Worm (Caenorhabditis elegans) whole organism, L3 larva: Measurements from ENCODE around the gene thoc-7.

Experiments used
- R02D3.7 ChIP-seq: fragments of 150-350 bp; optimal IDR thresholded peaks from 2 replicates; lab custom pipeline; 2014; ENCODE audit warnings: missing biosample characterization, missing genetic modification characterization
- ZK546.5 ChIP-seq: sonication (generic microtip); optimal IDR thresholded peaks from 2 replicates; lab custom pipeline; 2017; ENCODE audit warnings: missing biosample characterization, missing genetic modification characterization
- aly-2 ChIP-seq: fragments of 150-350 bp; optimal IDR thresholded peaks from 2 replicates; lab custom pipeline; 2014; ENCODE audit warnings: missing biosample characterization, missing genetic modification characterization
- ama-1 ChIP-seq: fragments of 150-350 bp; optimal IDR thresholded peaks from 2 replicates; lab custom pipeline; 2018
- ceh-16 ChIP-seq: sonication (generic microtip); optimal IDR thresholded peaks from 2 replicates; lab custom pipeline; 2017; ENCODE audit warnings: missing biosample characterization, missing genetic modification characterization
- ceh-28 ChIP-seq: fragments of 150-350 bp; optimal IDR thresholded peaks from 2 replicates; lab custom pipeline; 2014; ENCODE audit warnings: missing biosample characterization, missing genetic modification reagents, missing genetic modification characterization
- ceh-82 ChIP-seq: fragments of 150-350 bp; optimal IDR thresholded peaks from 2 replicates; lab custom pipeline; 2014; ENCODE audit warnings: missing biosample characterization, missing genetic modification characterization
- ceh-9 ChIP-seq: sonication (generic microtip); optimal IDR thresholded peaks from 2 replicates; lab custom pipeline; 2018; ENCODE audit warnings: missing biosample characterization, missing genetic modification characterization
- daf-12 ChIP-seq: fragments of 150-350 bp; optimal IDR thresholded peaks from 2 replicates; lab custom pipeline; 2014; ENCODE audit warnings: missing biosample characterization, missing genetic modification reagents, missing genetic modification characterization
- egl-27 ChIP-seq: sonication (generic microtip); optimal IDR thresholded peaks from 4 replicates; lab custom pipeline; 2017; ENCODE audit warnings: missing biosample characterization, missing genetic modification reagents, missing genetic modification characterization
- egl-5 ChIP-seq: fragments of 150-350 bp; optimal IDR thresholded peaks from 2 replicates; lab custom pipeline; 2017; ENCODE audit warnings: missing biosample characterization, missing genetic modification reagents, missing genetic modification characterization, inconsistent platforms
- elt-1 ChIP-seq: fragments of 150-350 bp; optimal IDR thresholded peaks from 2 replicates; lab custom pipeline; 2014; ENCODE audit warnings: missing biosample characterization, missing genetic modification characterization
- elt-2 ChIP-seq: sonication (generic microtip); optimal IDR thresholded peaks from 2 replicates; lab custom pipeline; 2016; ENCODE audit warnings: missing genetic modification reagents, mild to moderate bottlenecking, missing genetic modification characterization, missing compliant biosample characterization
- elt-3 ChIP-seq, 3 experiments: fragments of 150-350 bp in 1 of 3; sonication (generic microtip) in 2 of 3; optimal IDR thresholded peaks; 2 replicates in 2 of 3; 4 replicates in 1 of 3; lab custom pipeline; 2014 to 2017; ENCODE audit warnings: missing biosample characterization in 3 of 3, missing genetic modification characterization in 3 of 3
- eor-1 ChIP-seq, 2 experiments: fragments of 150-350 bp; optimal IDR thresholded peaks; 2 replicates each; lab custom pipeline; 2014 to 2018; ENCODE audit warnings: missing biosample characterization in 2 of 2, missing genetic modification characterization in 2 of 2
- fkh-10 ChIP-seq: sonication (generic microtip); optimal IDR thresholded peaks from 2 replicates; lab custom pipeline; 2017; ENCODE audit warnings: missing biosample characterization, missing genetic modification reagents, missing genetic modification characterization
- fkh-2 ChIP-seq: fragments of 150-350 bp; optimal IDR thresholded peaks from 2 replicates; lab custom pipeline; 2014; ENCODE audit warnings: missing biosample characterization, missing genetic modification reagents, missing genetic modification characterization
- fos-1 ChIP-seq: fragments of 150-350 bp; optimal IDR thresholded peaks from 2 replicates; lab custom pipeline; 2014; ENCODE audit warnings: missing biosample characterization, missing genetic modification characterization
- hmg-11 ChIP-seq: sonication (generic microtip); optimal IDR thresholded peaks from 2 replicates; lab custom pipeline; 2016; ENCODE audit warnings: missing genetic modification characterization, missing compliant biosample characterization
- jun-1 ChIP-seq: fragments of 150-350 bp; optimal IDR thresholded peaks from 2 replicates; lab custom pipeline; 2014; ENCODE audit warnings: missing biosample characterization, missing genetic modification reagents, missing genetic modification characterization
- lin-15B ChIP-seq: fragments of 150-350 bp; optimal IDR thresholded peaks from 2 replicates; lab custom pipeline; 2014; ENCODE audit warnings: missing biosample characterization, missing genetic modification characterization
- lin-39 ChIP-seq: fragments of 150-350 bp; optimal IDR thresholded peaks from 2 replicates; lab custom pipeline; 2018; ENCODE audit warnings: missing biosample characterization, missing genetic modification reagents, missing genetic modification characterization
- lsy-12 ChIP-seq: sonication (generic microtip); optimal IDR thresholded peaks from 2 replicates; lab custom pipeline; 2016; ENCODE audit warnings: mild to moderate bottlenecking, missing genetic modification characterization, missing compliant biosample characterization
- mdl-1 ChIP-seq: fragments of 150-350 bp; optimal IDR thresholded peaks from 2 replicates; lab custom pipeline; 2014; ENCODE audit warnings: missing biosample characterization, missing genetic modification characterization
- mml-1 ChIP-seq: fragments of 150-350 bp; sonication (generic microtip); optimal IDR thresholded peaks from 3 replicates; lab custom pipeline; 2014; ENCODE audit warnings: missing biosample characterization, missing genetic modification characterization
- nfya-1 ChIP-seq: sonication (generic microtip); optimal IDR thresholded peaks from 2 replicates; lab custom pipeline; 2017; ENCODE audit warnings: missing genetic modification characterization, mild to moderate bottlenecking, missing compliant biosample characterization, antibody characterized with exemption, moderate library complexity; ENCODE audit not compliant: insufficient read depth
- nhr-23 ChIP-seq: fragments of 150-350 bp; optimal IDR thresholded peaks from 2 replicates; lab custom pipeline; 2014; ENCODE audit warnings: missing biosample characterization, missing genetic modification reagents, missing genetic modification characterization
- nhr-237 ChIP-seq: fragments of 150-350 bp; optimal IDR thresholded peaks from 2 replicates; lab custom pipeline; 2014; ENCODE audit warnings: missing biosample characterization, missing genetic modification characterization
- nhr-25 ChIP-seq: sonication (generic microtip); optimal IDR thresholded peaks from 2 replicates; lab custom pipeline; 2017; ENCODE audit warnings: missing biosample characterization, missing genetic modification characterization
- nhr-28 ChIP-seq: fragments of 150-350 bp; optimal IDR thresholded peaks from 2 replicates; lab custom pipeline; 2014; ENCODE audit warnings: missing biosample characterization, missing genetic modification characterization
- nhr-77 ChIP-seq: fragments of 150-350 bp; optimal IDR thresholded peaks from 2 replicates; lab custom pipeline; 2014; ENCODE audit warnings: missing biosample characterization, missing genetic modification characterization
- pha-4 ChIP-seq: fragments of 150-350 bp; optimal IDR thresholded peaks from 2 replicates; lab custom pipeline; 2014; ENCODE audit warnings: missing biosample characterization, missing genetic modification reagents, missing genetic modification characterization
- pqm-1 ChIP-seq: fragments of 150-350 bp; optimal IDR thresholded peaks from 2 replicates; lab custom pipeline; 2017; ENCODE audit warnings: missing biosample characterization, missing genetic modification characterization, inconsistent platforms
- sea-2 ChIP-seq: fragments of 150-350 bp; sonication (generic microtip); optimal IDR thresholded peaks from 4 replicates; lab custom pipeline; 2014; ENCODE audit warnings: missing biosample characterization, missing genetic modification reagents, missing genetic modification characterization
- skn-1 ChIP-seq: fragments of 150-350 bp; optimal IDR thresholded peaks from 2 replicates; lab custom pipeline; 2014; ENCODE audit warnings: missing biosample characterization, missing genetic modification characterization
- snpc-4 ChIP-seq: fragments of 150-350 bp; optimal IDR thresholded peaks from 2 replicates; lab custom pipeline; 2014; ENCODE audit warnings: missing biosample characterization, missing genetic modification characterization
- tbx-2 ChIP-seq: sonication (generic microtip); optimal IDR thresholded peaks from 2 replicates; lab custom pipeline; 2016; ENCODE audit warnings: mild to moderate bottlenecking, missing genetic modification characterization, missing compliant biosample characterization
- unc-39 ChIP-seq: sonication (generic microtip); optimal IDR thresholded peaks from 4 replicates; lab custom pipeline; 2017; ENCODE audit warnings: missing biosample characterization, missing genetic modification characterization
- unc-62 ChIP-seq: fragments of 150-350 bp; sonication (generic microtip); optimal IDR thresholded peaks from 4 replicates; lab custom pipeline; 2014; ENCODE audit warnings: missing biosample characterization, missing genetic modification reagents, missing genetic modification characterization
- zag-1 ChIP-seq: fragments of 150-350 bp; optimal IDR thresholded peaks from 2 replicates; lab custom pipeline; 2014; ENCODE audit warnings: missing biosample characterization, missing genetic modification characterization
- ztf-4 ChIP-seq: fragments of 150-350 bp; optimal IDR thresholded peaks from 2 replicates; lab custom pipeline; 2014; ENCODE audit warnings: missing biosample characterization, missing genetic modification characterization

Gene thoc-7

ce11 chrIV:13880803-13881202, 1.7 kb upstream of the thoc-7 start:
- TF ChIP-seq nfya-1 (tag; lab: Kevin White, UChicago): peak; percentile 18
- TF ChIP-seq zag-1 (tag; lab: Kevin White, UChicago): no peak
- TF ChIP-seq R02D3.7 (tag; lab: Kevin White, UChicago): no peak
- TF ChIP-seq nhr-237 (tag; lab: Kevin White, UChicago): no peak
- TF ChIP-seq fkh-2 (tag; lab: Kevin White, UChicago): no peak
- no peak for TF ChIP-seq fkh-10 (GFP tag; lab: Kevin White, UChicago)

- no peak for TF ChIP-seq nhr-28
- no peak for TF ChIP-seq sea-2 (GFP tag; lab: Kevin White, UChicago)
- TF ChIP-seq tbx-2 (tag; lab: Kevin White, UChicago): peak; percentile 25
- TF ChIP-seq lsy-12: peak; percentile 71
- TF ChIP-seq nfya-1 (tag; lab: Kevin White, UChicago): peak; percentile 98
- TF ChIP-seq ama-1 (lab: Kevin White, UChicago): peak; percentile 70
- peak; percentile 89 for TF ChIP-seq nhr-25 (tag; lab: Kevin White, UChicago)
- TF ChIP-seq ceh-9 (tag; lab: Kevin White, UChicago): no peak
- peak; percentile 44 for TF ChIP-seq fkh-10 (GFP tag; lab: Kevin White, UChicago)
- peak; percentile 12 for TF ChIP-seq elt-1 (tag; lab: Kevin White, UChicago)
- TF ChIP-seq R02D3.7 (tag; lab: Kevin White, UChicago): peak; percentile 99
- TF ChIP-seq snpc-4 (tag; lab: Kevin White, UChicago): peak; percentile 49
- peak; percentile 21 for TF ChIP-seq ceh-82
- TF ChIP-seq skn-1 (tag; lab: Kevin White, UChicago): peak; percentile 76
- TF ChIP-seq ceh-28 (tag; lab: Kevin White, UChicago): peak; percentile 56
- TF ChIP-seq egl-5 (tag; lab: Kevin White, UChicago): peak; percentile 83
- peak; percentile 85 for TF ChIP-seq lin-39
- TF ChIP-seq pqm-1 (tag; lab: Kevin White, UChicago): peak; percentile 64
- peak; percentile 87 for TF ChIP-seq lin-15B
- TF ChIP-seq daf-12 (tag; lab: Kevin White, UChicago): no peak
- TF ChIP-seq jun-1: peak; percentile 61
- TF ChIP-seq zag-1 (tag; lab: Kevin White, UChicago): no peak
- no peak for TF ChIP-seq nhr-77
- peak; percentile 57 for TF ChIP-seq elt-2 (tag; lab: Kevin White, UChicago)
- TF ChIP-seq pha-4 (tag; lab: Kevin White, UChicago): peak; percentile 96
- TF ChIP-seq hmg-11 (tag; lab: Kevin White, UChicago): peak; percentile 92
- no peak for TF ChIP-seq unc-39 (tag; lab: Kevin White, UChicago)
- peak; percentile 80 for TF ChIP-seq nhr-23 (tag; lab: Kevin White, UChicago)
These were observed 719 bp upstream of the thoc-7 start, which contains the start of gene rpl-29 for ce11 chrIV:13881754-13882275. Gene rpl-29, plus strand, starts transcription at chrIV:13882225.

ce11 chrIV:13883922-13884321, 1.4 kb downstream of the thoc-7 start:
- TF ChIP-seq fkh-10 (GFP tag; lab: Kevin White, UChicago): no peak
- TF ChIP-seq elt-2 (tag; lab: Kevin White, UChicago): no peak
- TF ChIP-seq ceh-82: no peak
- no peak for TF ChIP-seq R02D3.7 (tag; lab: Kevin White, UChicago)
- TF ChIP-seq ceh-16 (tag; lab: Kevin White, UChicago): no peak
- TF ChIP-seq ZK546.5 (tag; lab: Kevin White, UChicago): no peak
- no peak for TF ChIP-seq nfya-1 (tag; lab: Kevin White, UChicago)

- TF ChIP-seq elt-3 (tag; optimal IDR thresholded peaks at IDR 0.05; lab: Kevin White, UChicago): no peak
- peak; percentile 99 for TF ChIP-seq hmg-11 (tag; lab: Kevin White, UChicago)
- peak; percentile 55 for TF ChIP-seq snpc-4 (tag; lab: Kevin White, UChicago)
- TF ChIP-seq nhr-23 (tag; lab: Kevin White, UChicago): peak; percentile 55
- TF ChIP-seq fos-1 (tag; lab: Kevin White, UChicago): no peak
- no peak for TF ChIP-seq ztf-4 (tag; lab: Kevin White, UChicago)
- peak; percentile 75 for TF ChIP-seq pha-4 (tag; lab: Kevin White, UChicago)
- peak; percentile 62 for TF ChIP-seq nhr-77
- no peak for TF ChIP-seq daf-12 (tag; lab: Kevin White, UChicago)
- TF ChIP-seq nhr-25 (tag; lab: Kevin White, UChicago): peak; percentile 89
- TF ChIP-seq egl-27 (tag; lab: Kevin White, UChicago): peak; percentile 62
- TF ChIP-seq pqm-1 (tag; lab: Kevin White, UChicago): no peak
- TF ChIP-seq ZK546.5 (tag; lab: Kevin White, UChicago): no peak
- TF ChIP-seq ceh-82: peak; percentile 2
- TF ChIP-seq R02D3.7 (tag; lab: Kevin White, UChicago): peak; percentile 46
- peak; percentile 33 for TF ChIP-seq zag-1 (tag; lab: Kevin White, UChicago)
- TF ChIP-seq fkh-10 (GFP tag; lab: Kevin White, UChicago): no peak
- TF ChIP-seq unc-39 (tag; lab: Kevin White, UChicago): peak; percentile 17
- TF ChIP-seq lin-39: peak; percentile 98
- TF ChIP-seq aly-2 (tag; lab: Kevin White, UChicago): peak; percentile 38
- no peak for TF ChIP-seq mml-1 (tag; lab: Kevin White, UChicago)
- TF ChIP-seq lsy-12: peak; percentile 92
- TF ChIP-seq eor-1 (tag; optimal IDR thresholded peaks at IDR 0.05; lab: Kevin White, UChicago): no peak
- peak; percentile 68 for TF ChIP-seq mdl-1 (tag; lab: Kevin White, UChicago)
- TF ChIP-seq sea-2 (GFP tag; lab: Kevin White, UChicago): no peak
- TF ChIP-seq ama-1 (lab: Kevin White, UChicago): no peak
- TF ChIP-seq unc-62: peak; percentile 64
- peak; percentile 90 for TF ChIP-seq nfya-1 (tag; lab: Kevin White, UChicago)
These were observed 5.1 kb downstream of the thoc-7 start, which contains the start of gene lin-66 for ce11 chrIV:13887408-13888163. Gene lin-66, plus strand, starts transcription at chrIV:13888079.
